Worm (Caenorhabditis elegans) whole organism, late embryonic: ENCODE results near the gene ubl-1.

Experiments
- C08G9.2 ChIP-seq: sonication (generic microtip); optimal IDR thresholded peaks from 2 replicates; lab custom pipeline; 2016; ENCODE audit warnings: mild to moderate bottlenecking, missing genetic modification characterization, moderate library complexity, missing compliant biosample characterization
- K02D7.2 ChIP-seq: sonication (generic microtip); optimal IDR thresholded peaks from 2 replicates; lab custom pipeline; 2017; ENCODE audit warnings: mild to moderate bottlenecking, missing genetic modification characterization, missing compliant biosample characterization
- T23F11.4 ChIP-seq: fragments of 200-800 bp; sonication (Bioruptor generic); optimal IDR thresholded peaks from 2 replicates; lab custom pipeline; 2018; ENCODE audit warnings: mild to moderate bottlenecking, missing genetic modification characterization, missing compliant biosample characterization
- ama-1 ChIP-seq: fragments of 150-350 bp; optimal IDR thresholded peaks from 2 replicates; lab custom pipeline; 2014
- ceh-14 ChIP-seq: sonication (generic microtip); optimal IDR thresholded peaks from 2 replicates; lab custom pipeline; 2016; ENCODE audit warnings: missing genotype, missing genetic modification characterization, missing compliant biosample characterization
- ceh-18 ChIP-seq: sonication (generic microtip); optimal IDR thresholded peaks from 2 replicates; lab custom pipeline; 2016; ENCODE audit warnings: missing genetic modification characterization, missing compliant biosample characterization
- ceh-19 ChIP-seq: fragments of 200-800 bp; sonication (Bioruptor generic); optimal IDR thresholded peaks from 2 replicates; lab custom pipeline; 2018; ENCODE audit warnings: mild to moderate bottlenecking, missing genetic modification characterization, missing compliant biosample characterization
- ceh-2 ChIP-seq: sonication (generic microtip); optimal IDR thresholded peaks from 2 replicates; lab custom pipeline; 2016; ENCODE audit warnings: missing genotype, missing genetic modification characterization, missing compliant biosample characterization
- ceh-22 ChIP-seq: sonication (generic microtip); optimal IDR thresholded peaks from 2 replicates; lab custom pipeline; 2017; ENCODE audit warnings: missing biosample characterization, missing genetic modification characterization
- ceh-24 ChIP-seq: sonication (generic microtip); optimal IDR thresholded peaks from 2 replicates; lab custom pipeline; 2016; ENCODE audit warnings: mild to moderate bottlenecking, missing genetic modification characterization, missing compliant biosample characterization
- ceh-34 ChIP-seq: sonication (generic microtip); optimal IDR thresholded peaks from 2 replicates; lab custom pipeline; 2016; ENCODE audit warnings: mild to moderate bottlenecking, missing genetic modification characterization, missing compliant biosample characterization
- ceh-45 ChIP-seq: fragments of 200-800 bp; sonication (Bioruptor generic); IDR thresholded peaks from 2 replicates; pipeline ENCODE4 v1.3.6; 2022; ENCODE audit warnings: missing genetic modification reagents, missing genetic modification characterization, missing compliant biosample characterization
- ceh-48 ChIP-seq: sonication (generic microtip); optimal IDR thresholded peaks from 2 replicates; lab custom pipeline; 2016; ENCODE audit warnings: missing genetic modification characterization, inconsistent platforms, missing compliant biosample characterization
- dve-1 ChIP-seq: sonication (generic microtip); optimal IDR thresholded peaks from 2 replicates; lab custom pipeline; 2017; ENCODE audit warnings: antibody characterized with exemption, mild to moderate bottlenecking, missing genetic modification characterization, missing compliant biosample characterization
- elt-2 ChIP-seq: sonication (generic microtip); optimal IDR thresholded peaks from 2 replicates; lab custom pipeline; 2016; ENCODE audit warnings: missing genetic modification reagents, missing genetic modification characterization, missing compliant biosample characterization
- elt-4 ChIP-seq: sonication (generic microtip); optimal IDR thresholded peaks from 2 replicates; lab custom pipeline; 2016; ENCODE audit warnings: missing genetic modification characterization, missing compliant biosample characterization
- fax-1 ChIP-seq: sonication (generic microtip); optimal IDR thresholded peaks from 2 replicates; lab custom pipeline; 2016; ENCODE audit warnings: missing genotype, missing genetic modification characterization, missing compliant biosample characterization
- hlh-30 ChIP-seq: sonication (generic microtip); optimal IDR thresholded peaks from 2 replicates; lab custom pipeline; 2017; ENCODE audit warnings: antibody characterized with exemption, missing genetic modification characterization, missing compliant biosample characterization; ENCODE audit not compliant: insufficient read depth
- hlh-6 ChIP-seq: sonication (generic microtip); optimal IDR thresholded peaks from 2 replicates; lab custom pipeline; 2016; ENCODE audit warnings: missing genotype, missing genetic modification characterization, missing compliant biosample characterization
- hlh-8 ChIP-seq: sonication (generic microtip); optimal IDR thresholded peaks from 2 replicates; lab custom pipeline; 2016; ENCODE audit warnings: missing genotype, missing genetic modification characterization, missing compliant biosample characterization
- nfya-1 ChIP-seq: sonication (generic microtip); optimal IDR thresholded peaks from 2 replicates; lab custom pipeline; 2017; ENCODE audit warnings: missing genetic modification characterization, mild to moderate bottlenecking, missing compliant biosample characterization, antibody characterized with exemption, moderate library complexity
- nhr-11 ChIP-seq: fragments of 150-350 bp; optimal IDR thresholded peaks from 2 replicates; lab custom pipeline; 2014; ENCODE audit warnings: missing biosample characterization, missing genetic modification characterization
- nhr-232 ChIP-seq: sonication (generic microtip); optimal IDR thresholded peaks from 2 replicates; lab custom pipeline; 2016; ENCODE audit warnings: missing genetic modification characterization, missing compliant biosample characterization
- npax-4 ChIP-seq: sonication (generic microtip); optimal IDR thresholded peaks from 2 replicates; lab custom pipeline; 2016; ENCODE audit warnings: missing genetic modification characterization, missing compliant biosample characterization
- pat-9 ChIP-seq: fragments of 200-800 bp; sonication (Bioruptor generic); optimal IDR thresholded peaks from 2 replicates; lab custom pipeline; 2018; ENCODE audit warnings: mild to moderate bottlenecking, missing genetic modification characterization, moderate library complexity, missing compliant biosample characterization
- pha-4 ChIP-seq: fragments of 150-350 bp; optimal IDR thresholded peaks from 2 replicates; lab custom pipeline; 2018; ENCODE audit warnings: missing biosample characterization, missing genetic modification reagents, missing genetic modification characterization
- pros-1 ChIP-seq: fragments of 150-350 bp; optimal IDR thresholded peaks from 2 replicates; lab custom pipeline; 2014; ENCODE audit warnings: missing biosample characterization, missing genetic modification reagents, missing genetic modification characterization
- ref-2 ChIP-seq: sonication (generic microtip); optimal IDR thresholded peaks from 2 replicates; lab custom pipeline; 2016; ENCODE audit warnings: missing genetic modification characterization, missing compliant biosample characterization
- sox-2 ChIP-seq: fragments of 200-800 bp; sonication (Bioruptor generic); IDR thresholded peaks from 2 replicates; pipeline ENCODE4 v1.3.6; 2022; ENCODE audit warnings: missing genetic modification reagents, missing genetic modification characterization, missing compliant biosample characterization
- syd-9 ChIP-seq: sonication (generic microtip); optimal IDR thresholded peaks from 2 replicates; lab custom pipeline; 2016; ENCODE audit warnings: mild to moderate bottlenecking, missing genetic modification characterization, moderate library complexity, missing compliant biosample characterization
- tbx-2 ChIP-seq: sonication (generic microtip); optimal IDR thresholded peaks from 2 replicates; lab custom pipeline; 2016; ENCODE audit warnings: missing genetic modification characterization, missing compliant biosample characterization
- ttx-3 ChIP-seq: sonication (generic microtip); optimal IDR thresholded peaks from 2 replicates; lab custom pipeline; 2016; ENCODE audit warnings: missing genetic modification reagents, missing genetic modification characterization, missing compliant biosample characterization
- unc-3 ChIP-seq, 2 experiments: fragments of 200-800 bp in 1 of 2; sonication (Bioruptor generic) in 1 of 2; sonication (generic microtip) in 1 of 2; conservative IDR thresholded peaks in 1 of 2; optimal IDR thresholded peaks in 1 of 2; 2 replicates each; pipeline versions ENCODE4 v1.3.6 to Lab custom; 2016 to 2022; ENCODE audit warnings: missing compliant biosample characterization in 2 of 2, missing genetic modification characterization in 2 of 2, missing genetic modification reagents in 1 of 2
- ztf-16 ChIP-seq: sonication (generic microtip); optimal IDR thresholded peaks from 2 replicates; lab custom pipeline; 2017; ENCODE audit warnings: missing genetic modification characterization, missing compliant biosample characterization

ubl-1 gene

DNA sequence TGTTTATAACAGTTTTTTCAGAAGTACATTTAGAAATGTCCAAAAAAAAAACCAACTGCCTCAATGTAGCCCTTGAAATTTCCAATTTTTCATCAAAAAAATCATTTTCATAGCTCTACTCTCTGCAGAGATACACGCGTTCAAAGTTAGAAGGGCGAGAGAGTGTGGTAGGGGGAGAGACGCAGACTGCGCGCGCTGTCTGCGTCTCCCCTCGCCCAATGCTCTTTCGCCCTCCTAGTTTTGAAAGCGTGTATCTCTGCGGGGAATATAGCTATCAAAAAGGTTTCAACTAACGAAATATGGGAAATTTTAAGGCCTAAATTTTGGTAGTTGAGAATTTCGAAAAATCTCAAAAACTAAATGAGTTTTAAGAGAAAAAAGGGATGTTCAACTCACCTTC, 4.5 kb upstream of the ubl-1 start:
- TF ChIP-seq ref-2 = no peak
- TF ChIP-seq unc-3 (GFP tag; conservative IDR thresholded peaks at IDR 0.05; lab: Robert Waterston, UW) = no peak
- TF ChIP-seq unc-3 (tag; optimal IDR thresholded peaks at IDR 0.05; lab: Kevin White, UChicago) = no peak
- no peak for TF ChIP-seq ceh-18
- TF ChIP-seq ttx-3 (tag; lab: Kevin White, UChicago) = no peak

ce11 chrIII:3063999-3064398, 4.1 kb upstream of the ubl-1 start, which contains the start of gene H06I04.6:
TSS of gene H06I04.6 (minus strand) at chrIII:3064343.
- TF ChIP-seq pat-9 (tag; lab: Kevin White, UChicago) (no peak), ceh-14 (no peak), tbx-2 (tag; lab: Kevin White, UChicago) (no peak), C08G9.2 (tag; lab: Kevin White, UChicago) (no peak), elt-2 (tag; lab: Kevin White, UChicago) (no peak), ceh-24 (tag; lab: Kevin White, UChicago) (no peak), nhr-232 (no peak), ceh-34 (tag; lab: Kevin White, UChicago) (no peak), ceh-48 (no peak), ceh-2 (tag; lab: Kevin White, UChicago) (no peak), elt-4 (no peak), pros-1 (tag; lab: Kevin White, UChicago) (no peak)

DNA sequence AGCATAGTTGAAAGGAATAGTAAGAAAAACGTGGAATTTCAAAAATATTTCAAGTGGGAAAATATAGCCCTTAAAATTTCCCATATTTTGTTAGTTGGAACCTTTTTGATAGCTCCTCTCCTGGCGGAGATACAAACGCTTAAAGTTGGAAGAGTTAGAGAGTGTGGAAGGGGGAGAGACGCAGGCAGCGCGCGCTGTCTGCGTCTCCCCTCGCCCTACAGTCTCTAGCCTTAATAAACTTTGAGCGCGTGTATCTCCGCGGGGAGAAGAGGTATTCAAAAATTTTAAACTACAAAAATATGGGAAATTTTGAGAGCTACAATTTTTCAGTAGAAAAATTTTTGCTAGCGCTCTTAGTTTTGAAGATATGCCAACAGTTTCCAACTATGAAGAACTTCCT, 3.5 kb upstream of the ubl-1 start:
- TF ChIP-seq ama-1 (lab: Kevin White, UChicago) (no peak), ceh-18 (no peak)

DNA sequence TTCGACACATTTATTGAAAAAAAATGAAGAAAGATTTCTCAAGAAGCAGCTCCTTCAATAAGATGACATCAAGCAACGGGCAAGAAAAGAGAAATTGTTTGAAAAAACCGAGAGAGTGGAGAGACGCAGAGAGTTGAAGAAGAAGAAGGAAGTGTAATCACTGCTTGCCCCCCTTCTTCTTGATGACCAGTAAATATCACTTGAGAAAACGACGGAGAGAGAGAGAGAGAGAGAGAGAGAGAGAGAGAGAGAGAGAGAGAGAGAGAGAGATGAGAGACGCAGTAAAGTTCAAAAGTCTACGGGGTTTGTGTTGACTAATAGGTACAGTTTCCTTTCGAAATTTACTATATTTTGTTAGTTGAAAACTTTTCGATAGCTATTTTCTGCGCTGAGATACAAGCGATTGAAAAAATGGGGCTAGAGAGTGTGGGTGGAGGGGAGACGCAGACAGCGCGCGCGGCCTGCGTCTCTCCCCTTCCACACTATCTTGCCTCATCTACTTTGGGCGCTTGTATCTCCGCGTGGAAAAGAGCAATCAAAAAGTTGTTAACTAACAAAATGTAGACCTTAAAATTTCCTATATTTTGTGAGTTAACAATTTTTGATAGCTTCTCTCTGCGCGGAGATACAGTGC, 2.1 kb upstream of the ubl-1 start:
- TF ChIP-seq fax-1 (tag; lab: Kevin White, UChicago) (no peak), ceh-18 (peak; percentile 66), elt-2 (tag; lab: Kevin White, UChicago) (peak; percentile 4), pat-9 (tag; lab: Kevin White, UChicago) (peak; percentile 14), ama-1 (lab: Kevin White, UChicago) (no peak), ceh-22 (tag; lab: Kevin White, UChicago) (no peak), T23F11.4 (peak; percentile 9), nfya-1 (tag; lab: Kevin White, UChicago) (peak; percentile 9), hlh-30 (tag; lab: Kevin White, UChicago) (no peak), sox-2 (no peak), K02D7.2 (tag; lab: Kevin White, UChicago) (no peak)

ce11 chrIII:3066769-3067168, 1.3 kb upstream of the ubl-1 start:
- TF ChIP-seq hlh-30 (tag; lab: Kevin White, UChicago) (no peak), hlh-8 (tag; lab: Kevin White, UChicago) (no peak), hlh-6 (tag; lab: Kevin White, UChicago) (no peak), pha-4 (tag; lab: Kevin White, UChicago) (no peak), ceh-45 (GFP tag; lab: Robert Waterston, UW) (no peak), ref-2 (no peak), npax-4 (no peak), dve-1 (tag; lab: Kevin White, UChicago) (no peak), ztf-16 (tag; lab: Kevin White, UChicago) (no peak), tbx-2 (tag; lab: Kevin White, UChicago) (no peak), syd-9 (no peak), C08G9.2 (tag; lab: Kevin White, UChicago) (no peak), nhr-11 (tag; lab: Kevin White, UChicago) (no peak), ama-1 (lab: Kevin White, UChicago) (no peak), ceh-19 (GFP tag; lab: Kevin White, UChicago) (no peak)
